Worm (Caenorhabditis elegans) whole organism, L1 larva: Measurements from ENCODE around the gene cya-1.

ENCODE experiments used
- C04F5.9 ChIP-seq: sonication (generic microtip); optimal IDR thresholded peaks from 2 replicates; lab custom pipeline; 2016; ENCODE audit warnings: missing genetic modification characterization, missing compliant biosample characterization
- C16A3.4 ChIP-seq: fragments of 150-350 bp; optimal IDR thresholded peaks from 2 replicates; lab custom pipeline; 2014; ENCODE audit warnings: missing biosample characterization, missing genetic modification characterization
- C34B4.2 ChIP-seq: sonication (generic microtip); optimal IDR thresholded peaks from 2 replicates; lab custom pipeline; 2017; ENCODE audit warnings: mild to moderate bottlenecking, missing genetic modification characterization, missing compliant biosample characterization
- F16B12.6 ChIP-seq: fragments of 150-350 bp; optimal IDR thresholded peaks from 2 replicates; lab custom pipeline; 2014; ENCODE audit warnings: missing biosample characterization, missing genetic modification characterization
- aly-2 ChIP-seq: fragments of 150-350 bp; optimal IDR thresholded peaks from 2 replicates; lab custom pipeline; 2014; ENCODE audit warnings: missing biosample characterization, missing genetic modification characterization
- blmp-1 ChIP-seq: fragments of 150-350 bp; optimal IDR thresholded peaks from 2 replicates; lab custom pipeline; 2014; ENCODE audit warnings: missing biosample characterization, missing genetic modification characterization
- ceh-82 ChIP-seq, 3 experiments: fragments of 150-350 bp in 1 of 3; sonication (generic microtip) in 2 of 3; optimal IDR thresholded peaks; 2 replicates each; lab custom pipeline; 2014 to 2017; ENCODE audit warnings: missing biosample characterization in 3 of 3, missing genetic modification characterization in 3 of 3
- dpl-1 ChIP-seq, 3 experiments: fragments of 150-350 bp in 2 of 3; sonication (generic microtip) in 1 of 3; optimal IDR thresholded peaks; 2 replicates each; lab custom pipeline; 2014 to 2017; ENCODE audit warnings: missing biosample characterization in 3 of 3, missing genetic modification characterization in 3 of 3, missing genetic modification reagents in 3 of 3
- dsc-1 ChIP-seq: sonication (generic microtip); optimal IDR thresholded peaks from 2 replicates; lab custom pipeline; 2016; ENCODE audit warnings: mild to moderate bottlenecking, missing genetic modification characterization, missing compliant biosample characterization
- efl-1 ChIP-seq, 4 experiments: fragments of 150-350 bp; optimal IDR thresholded peaks in 3 of 4; peaks in 1 of 4; 1 replicate in 1 of 4; 2 replicates in 3 of 4; lab custom pipeline; 2014; ENCODE audit warnings: missing biosample characterization in 2 of 4, missing genetic modification characterization in 2 of 4, missing genetic modification reagents in 2 of 4
- efl-3 ChIP-seq: fragments of 200-800 bp; sonication (Bioruptor generic); optimal IDR thresholded peaks from 2 replicates; lab custom pipeline; 2018; ENCODE audit warnings: mild to moderate bottlenecking, missing genetic modification characterization, missing compliant biosample characterization
- elt-2 ChIP-seq: sonication (generic microtip); optimal IDR thresholded peaks from 2 replicates; lab custom pipeline; 2016; ENCODE audit warnings: missing genetic modification characterization, mild to moderate bottlenecking, inconsistent platforms, missing compliant biosample characterization, missing genetic modification reagents
- elt-3 ChIP-seq, 6 experiments: fragments of 150-350 bp in 1 of 6; sonication (generic microtip); optimal IDR thresholded peaks; 2 replicates each; lab custom pipeline; 2017 to 2018; ENCODE audit warnings: missing biosample characterization in 6 of 6, missing genetic modification characterization in 6 of 6, inconsistent platforms in 1 of 6
- ets-5 ChIP-seq: fragments of 200-800 bp; sonication (Bioruptor generic); IDR thresholded peaks from 2 replicates; pipeline ENCODE4 v1.3.6; 2022; ENCODE audit warnings: missing genetic modification characterization, missing compliant biosample characterization
- fkh-10 ChIP-seq: sonication (generic microtip); optimal IDR thresholded peaks from 2 replicates; lab custom pipeline; 2017; ENCODE audit warnings: missing biosample characterization, missing genetic modification reagents, missing genetic modification characterization
- fkh-4 ChIP-seq: sonication (generic microtip); optimal IDR thresholded peaks from 2 replicates; lab custom pipeline; 2016; ENCODE audit warnings: missing compliant biosample characterization, missing genetic modification characterization, borderline replicate concordance
- grh-1 ChIP-seq: fragments of 200-800 bp; sonication (Bioruptor generic); IDR thresholded peaks from 2 replicates; pipeline ENCODE4 v1.3.6; 2022; ENCODE audit warnings: missing genetic modification reagents, missing genetic modification characterization, missing compliant biosample characterization
- hlh-17 ChIP-seq: fragments of 200-800 bp; sonication (Bioruptor generic); optimal IDR thresholded peaks from 2 replicates; lab custom pipeline; 2018; ENCODE audit warnings: missing genetic modification characterization, mild to moderate bottlenecking, missing compliant biosample characterization, moderate library complexity, borderline replicate concordance
- hpl-2 ChIP-seq: fragments of 150-350 bp; optimal IDR thresholded peaks from 2 replicates; lab custom pipeline; 2014; ENCODE audit warnings: missing biosample characterization, missing genetic modification reagents, missing genetic modification characterization
- irx-1 ChIP-seq: sonication (generic microtip); optimal IDR thresholded peaks from 2 replicates; lab custom pipeline; 2016; ENCODE audit warnings: missing genetic modification characterization, missing compliant biosample characterization
- lin-13 ChIP-seq: fragments of 150-350 bp; optimal IDR thresholded peaks from 2 replicates; lab custom pipeline; 2014; ENCODE audit warnings: missing biosample characterization, missing genetic modification reagents, missing genetic modification characterization
- lin-14 ChIP-seq: fragments of 200-800 bp; sonication (Bioruptor generic); optimal IDR thresholded peaks from 2 replicates; lab custom pipeline; 2018; ENCODE audit warnings: mild to moderate bottlenecking, missing genetic modification characterization, moderate library complexity, missing compliant biosample characterization
- lin-15B ChIP-seq: fragments of 150-350 bp; sonication (generic microtip); optimal IDR thresholded peaks from 3 replicates; lab custom pipeline; 2014; ENCODE audit warnings: missing biosample characterization, missing genetic modification characterization
- lin-39 ChIP-seq: fragments of 150-350 bp; optimal IDR thresholded peaks from 2 replicates; lab custom pipeline; 2014; ENCODE audit warnings: missing biosample characterization, missing genetic modification reagents, missing genetic modification characterization
- lir-3 ChIP-seq: sonication (generic microtip); optimal IDR thresholded peaks from 2 replicates; lab custom pipeline; 2016; ENCODE audit warnings: mild to moderate bottlenecking, missing genetic modification characterization, moderate library complexity, missing compliant biosample characterization; ENCODE audit not compliant: poor library complexity
- lsy-2 ChIP-seq, 2 experiments: fragments of 150-350 bp; optimal IDR thresholded peaks; 2 replicates each; lab custom pipeline; 2014; ENCODE audit warnings: missing biosample characterization in 2 of 2, missing genetic modification characterization in 2 of 2
- mab-9 ChIP-seq: fragments of 200-800 bp; sonication (Bioruptor generic); IDR thresholded peaks from 2 replicates; pipeline ENCODE4 v1.3.6; 2022; ENCODE audit warnings: missing genetic modification reagents, missing genetic modification characterization, missing compliant biosample characterization
- mdl-1 ChIP-seq, 2 experiments: fragments of 150-350 bp; optimal IDR thresholded peaks; 2 replicates each; lab custom pipeline; 2014 to 2017; ENCODE audit warnings: missing biosample characterization in 2 of 2, missing genetic modification characterization in 2 of 2, inconsistent platforms in 1 of 2
- mef-2 ChIP-seq: fragments of 150-350 bp; optimal IDR thresholded peaks from 2 replicates; lab custom pipeline; 2014; ENCODE audit warnings: missing biosample characterization, missing genetic modification characterization
- mep-1 ChIP-seq: fragments of 150-350 bp; optimal IDR thresholded peaks from 2 replicates; lab custom pipeline; 2014; ENCODE audit warnings: missing biosample characterization, missing genetic modification characterization
- nhr-11 ChIP-seq: fragments of 150-350 bp; optimal IDR thresholded peaks from 2 replicates; lab custom pipeline; 2014; ENCODE audit warnings: missing biosample characterization, missing genetic modification characterization
- nhr-19 ChIP-seq: fragments of 200-800 bp; sonication (Bioruptor generic); conservative IDR thresholded peaks from 2 replicates; pipeline ENCODE4 v1.3.6; 2022; ENCODE audit warnings: missing genetic modification characterization, missing compliant biosample characterization
- nhr-47 ChIP-seq: sonication (generic microtip); optimal IDR thresholded peaks from 2 replicates; lab custom pipeline; 2016; ENCODE audit warnings: mild to moderate bottlenecking, missing genetic modification characterization, moderate library complexity, missing compliant biosample characterization
- nhr-76 ChIP-seq: sonication (generic microtip); optimal IDR thresholded peaks from 2 replicates; lab custom pipeline; 2017; ENCODE audit warnings: missing biosample characterization, missing genetic modification characterization
- nhr-84 ChIP-seq: sonication (generic microtip); optimal IDR thresholded peaks from 2 replicates; lab custom pipeline; 2017; ENCODE audit warnings: missing biosample characterization, missing genetic modification characterization
- nhr-90 ChIP-seq: sonication (generic microtip); optimal IDR thresholded peaks from 2 replicates; lab custom pipeline; 2016; ENCODE audit warnings: mild to moderate bottlenecking, missing genetic modification characterization, missing compliant biosample characterization; ENCODE audit not compliant: poor library complexity
- pag-3 ChIP-seq: sonication (generic microtip); optimal IDR thresholded peaks from 2 replicates; lab custom pipeline; 2017; ENCODE audit warnings: missing genetic modification characterization, mild to moderate bottlenecking, missing compliant biosample characterization, antibody characterized with exemption, borderline replicate concordance; ENCODE audit not compliant: insufficient read depth
- rnt-1 ChIP-seq: sonication (generic microtip); optimal IDR thresholded peaks from 2 replicates; lab custom pipeline; 2016; ENCODE audit warnings: mild to moderate bottlenecking, missing genetic modification characterization, moderate library complexity, missing compliant biosample characterization
- snpc-4 ChIP-seq: fragments of 150-350 bp; optimal IDR thresholded peaks from 2 replicates; lab custom pipeline; 2014; ENCODE audit warnings: missing biosample characterization, missing genetic modification characterization
- sptf-1 ChIP-seq: fragments of 150-350 bp; optimal IDR thresholded peaks from 2 replicates; lab custom pipeline; 2014; ENCODE audit warnings: missing biosample characterization, missing genetic modification characterization
- swsn-7 ChIP-seq: sonication (generic microtip); optimal IDR thresholded peaks from 2 replicates; lab custom pipeline; 2016; ENCODE audit warnings: missing genetic modification characterization, missing compliant biosample characterization
- tlp-1 ChIP-seq: fragments of 150-350 bp; optimal IDR thresholded peaks from 2 replicates; lab custom pipeline; 2014; ENCODE audit warnings: missing biosample characterization, missing genetic modification characterization
- unc-98 ChIP-seq: fragments of 200-800 bp; sonication (Bioruptor generic); IDR thresholded peaks from 2 replicates; pipeline ENCODE4 v1.3.6; 2022; ENCODE audit warnings: missing genetic modification characterization, missing compliant biosample characterization
- zag-1 ChIP-seq: fragments of 150-350 bp; optimal IDR thresholded peaks from 2 replicates; lab custom pipeline; 2014; ENCODE audit warnings: missing biosample characterization, missing genetic modification characterization
- zip-4 ChIP-seq: fragments of 200-800 bp; sonication (Bioruptor generic); optimal IDR thresholded peaks from 2 replicates; lab custom pipeline; 2018; ENCODE audit warnings: mild to moderate bottlenecking, missing genetic modification characterization, moderate library complexity, missing compliant biosample characterization

cya-1 gene

DNA sequence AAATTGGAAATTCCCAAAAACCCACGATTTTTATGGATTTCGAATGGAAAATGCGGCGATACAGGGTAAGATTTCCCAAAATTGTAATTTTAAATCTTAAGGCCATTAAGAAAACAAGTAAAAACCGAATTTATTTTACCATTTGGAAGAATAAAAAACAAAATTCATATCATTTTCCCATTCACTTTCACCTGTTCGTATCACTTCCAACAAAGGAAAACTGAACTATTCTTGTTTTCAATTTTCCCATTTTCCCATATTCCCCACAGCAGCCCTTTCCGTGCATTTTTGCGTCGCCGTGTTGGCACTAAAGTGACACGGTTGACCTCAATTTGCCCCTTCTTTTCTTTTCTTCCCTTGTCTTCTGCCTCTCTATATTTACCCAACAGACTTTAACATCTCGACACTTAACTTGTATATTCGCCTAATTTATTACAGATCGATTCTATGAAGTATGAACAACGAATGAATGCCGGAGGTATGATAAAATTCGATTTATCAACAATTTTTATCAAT, 16.8 kb upstream of the cya-1 start, which contains the start of gene sec-16A.1 (continued):
- TF ChIP-seq fkh-4 (tag; lab: Kevin White, UChicago) (no peak), zag-1 (tag; lab: Kevin White, UChicago) (no peak), irx-1 (tag; lab: Kevin White, UChicago) (no peak), dsc-1 (tag; lab: Kevin White, UChicago) (no peak), nhr-90 (tag; lab: Kevin White, UChicago) (no peak), nhr-84 (tag; lab: Kevin White, UChicago) (no peak), aly-2 (tag; lab: Kevin White, UChicago) (no peak), swsn-7 (no peak), lin-14 (peak; percentile 32), nhr-47 (no peak), lin-15B (tag; lab: Kevin White, UChicago) (peak; percentile 1), rnt-1 (tag; lab: Kevin White, UChicago) (peak; percentile 18), hlh-17 (GFP tag; lab: Kevin White, UChicago) (no peak), ceh-82 (tag; optimal IDR thresholded peaks at IDR 0.05; lab: Kevin White, UChicago) (peak in 1 of 3 experiments; percentile 18), grh-1 (0 out of 2 replicates have a peak, but pooled peaks have one; percentile 10), dpl-1 (GFP tag; optimal IDR thresholded peaks at IDR 0.05; lab: Kevin White, UChicago) (peak; percentile 32 to 51 (median 48)), hpl-2 (GFP tag; lab: Kevin White, UChicago) (no peak), lin-13 (GFP tag; lab: Kevin White, UChicago) (no peak), nhr-76 (tag; lab: Kevin White, UChicago) (no peak), elt-2 (tag; lab: Kevin White, UChicago) (no peak), elt-3 (tag; optimal IDR thresholded peaks at IDR 0.05; lab: Kevin White, UChicago) (peak in 1 of 6 experiments; percentile 58), F16B12.6 (tag; lab: Kevin White, UChicago) (peak; percentile 82), mdl-1 (tag; optimal IDR thresholded peaks at IDR 0.05; lab: Kevin White, UChicago) (no peak), unc-98 (GFP tag; lab: Robert Waterston, UW) (no peak), C16A3.4 (tag; lab: Kevin White, UChicago) (no peak), blmp-1 (tag; lab: Kevin White, UChicago) (peak; percentile 92), C34B4.2 (tag; lab: Kevin White, UChicago) (no peak), zip-4 (GFP tag; lab: Kevin White, UChicago) (no peak), snpc-4 (tag; lab: Kevin White, UChicago) (no peak), mef-2 (tag; lab: Kevin White, UChicago) (no peak), C04F5.9 (tag; lab: Kevin White, UChicago) (no peak), nhr-11 (no peak), efl-3 (GFP tag; lab: Kevin White, UChicago) (no peak), lir-3 (tag; lab: Kevin White, UChicago) (no peak), tlp-1 (no peak), lin-39 (tag; lab: Kevin White, UChicago) (no peak), mep-1 (tag; lab: Kevin White, UChicago) (no peak), sptf-1 (no peak), lsy-2 (tag; optimal IDR thresholded peaks at IDR 0.05; lab: Kevin White, UChicago) (peak; percentile 52 to 56), nhr-19 (GFP tag; lab: Robert Waterston, UW) (no peak), fkh-10 (GFP tag; lab: Kevin White, UChicago) (no peak), efl-1 (optimal IDR thresholded peaks at IDR 0.05; lab: Kevin White, UChicago) (peak; percentile 43 to 61), efl-1 (GFP tag; optimal IDR thresholded peaks at IDR 0.05 in 1 of 2; lab: Kevin White, UChicago) (peak; percentile 54 to 96), ets-5 (GFP tag; lab: Robert Waterston, UW) (no peak), pag-3 (no peak), mab-9 (no peak)
